Worm (Caenorhabditis elegans): ENCODE data around the gene cyn-17.

- TF ChIP-seq R02D3.7 (tag; optimal IDR thresholded peaks at IDR 0.05) (no peak), snpc-4 (tag; optimal IDR thresholded peaks at IDR 0.05) (no peak), skn-1 (tag; optimal IDR thresholded peaks at IDR 0.05) (no peak)
Observed at ce11 chrV:5831253-5831652, 31.8 kb downstream of the cyn-17 start.
